Worm (Caenorhabditis elegans): ENCODE results near the gene pcp-5.

The pcp-5 gene

ce11 chrIII:7878852-7879329 is 28.5 kb downstream of the pcp-5 start, which contains the start of gene sup-18:
Gene sup-18 (minus strand): TSS chrIII:7878902.
- TF ChIP-seq snpc-4 (GFP tag; optimal IDR thresholded peaks at IDR 0.05), result no peak
- TF ChIP-seq snpc-4 (tag; optimal IDR thresholded peaks at IDR 0.05), result no peak
- no peak for TF ChIP-seq Y95B8A.8 (GFP tag; IDR thresholded peaks at IDR 0.05)
- TF ChIP-seq ztf-3 (GFP tag; optimal IDR thresholded peaks at IDR 0.05), result no peak
- no peak for TF ChIP-seq lag-1 (GFP tag; IDR thresholded peaks at IDR 0.05)
- no peak for TF ChIP-seq F52B5.7 (tag; optimal IDR thresholded peaks at IDR 0.05)
- no peak for TF ChIP-seq ceh-27 (GFP tag; optimal IDR thresholded peaks at IDR 0.05)
- no peak for TF ChIP-seq mes-4 (tag; optimal IDR thresholded peaks at IDR 0.05)

- no peak for TF ChIP-seq gei-17 (GFP tag; optimal IDR thresholded peaks at IDR 0.05)
- no peak for TF ChIP-seq attf-3 (GFP tag; conservative IDR thresholded peaks at IDR 0.05)
These were observed 30.3 kb downstream of the pcp-5 start for ce11 chrIII:7877090-7877489.

DNA sequence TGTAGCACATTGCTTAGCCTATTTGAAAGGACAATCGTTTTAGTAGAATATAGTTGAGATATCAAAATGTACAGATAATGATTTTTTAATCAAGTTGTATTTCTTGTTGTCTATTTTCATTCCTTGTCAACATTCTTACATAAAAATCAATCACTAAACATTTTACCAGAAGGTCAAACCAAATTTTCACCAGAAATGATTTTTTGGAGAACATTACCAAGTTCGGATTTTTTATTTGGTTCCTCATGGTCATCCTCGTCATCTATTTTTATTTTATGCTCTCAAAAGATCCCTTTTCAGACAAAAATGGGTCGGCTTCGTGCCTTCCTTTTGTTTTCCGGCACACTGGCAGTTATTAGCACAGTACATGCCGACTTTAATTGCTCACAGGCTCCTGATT is 33.9 kb downstream of the pcp-5 start, which contains the start of gene tyr-1:
tyr-1 (plus strand) TSS at position 301 of the 400 bp plus-strand sequence.
- TF ChIP-seq nfya-1 (tag; optimal IDR thresholded peaks at IDR 0.05; ENCODE audit: borderline replicate concordance, insufficient read depth) (no peak), nfya-2 (GFP tag; IDR thresholded peaks at IDR 0.05) (no peak), ekl-4 (GFP tag; IDR thresholded peaks at IDR 0.05) (no peak), B0336.3 (GFP tag; IDR thresholded peaks at IDR 0.05) (no peak), ztf-6 (GFP tag; IDR thresholded peaks at IDR 0.05) (no peak), Y95B8A.8 (GFP tag; IDR thresholded peaks at IDR 0.05) (no peak), ZK185.1 (tag; optimal IDR thresholded peaks at IDR 0.05; ENCODE audit: poor library complexity, severe bottlenecking) (no peak), lin-40 (tag; optimal IDR thresholded peaks at IDR 0.05) (no peak), snpc-4 (GFP tag; optimal IDR thresholded peaks at IDR 0.05) (no peak), snpc-4 (tag; optimal IDR thresholded peaks at IDR 0.05) (no peak), rcor-1 (GFP tag; IDR thresholded peaks at IDR 0.05) (no peak), C06A6.2 (GFP tag; conservative IDR thresholded peaks at IDR 0.05) (no peak), repo-1 (tag; optimal IDR thresholded peaks at IDR 0.05) (no peak), atf-7 (tag; optimal IDR thresholded peaks at IDR 0.05) (no peak), madf-10 (tag; optimal IDR thresholded peaks at IDR 0.05) (no peak), ztf-26 (tag; optimal IDR thresholded peaks at IDR 0.05) (no peak), him-1 (tag; optimal IDR thresholded peaks at IDR 0.05) (no peak)

ce11 chrIII:7872776-7873175 is 34.6 kb downstream of the pcp-5 start:
- no peak for TF ChIP-seq F33H1.4 (GFP tag; IDR thresholded peaks at IDR 0.05)
- TF ChIP-seq dpl-1 (GFP tag; optimal IDR thresholded peaks at IDR 0.05), result no peak
- TF ChIP-seq lin-26 (GFP tag; IDR thresholded peaks at IDR 0.05), result peak; percentile 34; the same call in 1 of the 2 replicates
- TF ChIP-seq lin-40 (tag; optimal IDR thresholded peaks at IDR 0.05), result peak; percentile 31
- TF ChIP-seq somi-1 (GFP tag; optimal IDR thresholded peaks at IDR 0.05), result peak; percentile 5

ce11 chrIII:7866189-7866588 is 41.2 kb downstream of the pcp-5 start, which contains the start of gene cup-4:
Gene cup-4 (plus strand): TSS chrIII:7866489.
- TF ChIP-seq attf-6 (GFP tag; IDR thresholded peaks at IDR 0.05) (no peak), gei-17 (GFP tag; optimal IDR thresholded peaks at IDR 0.05) (no peak), B0336.3 (GFP tag; IDR thresholded peaks at IDR 0.05) (no peak), bed-2 (GFP tag; IDR thresholded peaks at IDR 0.05) (no peak), akir-1 (GFP tag; optimal IDR thresholded peaks at IDR 0.05) (no peak), cebp-1 (GFP tag; IDR thresholded peaks at IDR 0.05) (no peak), cebp-1 (tag; optimal IDR thresholded peaks at IDR 0.05) (no peak), xnd-1 (tag; optimal IDR thresholded peaks at IDR 0.05) (no peak), lir-1 (GFP tag; conservative IDR thresholded peaks at IDR 0.05) (no peak), B0261.1 (tag; optimal IDR thresholded peaks at IDR 0.05) (no peak), ztf-25 (GFP tag; IDR thresholded peaks at IDR 0.05) (no peak), lin-54 (GFP tag; optimal IDR thresholded peaks at IDR 0.05) (no peak), let-607 (tag; optimal IDR thresholded peaks at IDR 0.05) (no peak), snpc-1.3 (tag; optimal IDR thresholded peaks at IDR 0.05; ENCODE audit: insufficient read depth) (no peak)
